Worm (Caenorhabditis elegans): Measurements from ENCODE around the gene F32H5.3.

Gene F32H5.3

ce11 chrV:13358823-13359592, at the start of gene F32H5.3:
F32H5.3 (plus strand) TSS chrV:13359335.
- no peak for TF ChIP-seq zip-8 (tag; optimal IDR thresholded peaks at IDR 0.05)
- no peak for TF ChIP-seq hlh-1 (tag; optimal IDR thresholded peaks at IDR 0.05)
- no peak for TF ChIP-seq lin-32 (GFP tag; optimal IDR thresholded peaks at IDR 0.05)
- no peak for TF ChIP-seq ztf-11 (tag; optimal IDR thresholded peaks at IDR 0.05)
- TF ChIP-seq ham-2 (GFP tag; optimal IDR thresholded peaks at IDR 0.05), result no peak

- no peak for TF ChIP-seq nhr-12 (tag; optimal IDR thresholded peaks at IDR 0.05)
- no peak for TF ChIP-seq ztf-11 (tag; optimal IDR thresholded peaks at IDR 0.05)
- no peak for TF ChIP-seq nhr-2 (tag; optimal IDR thresholded peaks at IDR 0.05)
- no peak for TF ChIP-seq unc-39 (tag; optimal IDR thresholded peaks at IDR 0.05)
- no peak for TF ChIP-seq ham-2 (GFP tag; optimal IDR thresholded peaks at IDR 0.05)
- no peak for TF ChIP-seq nhr-237 (tag; optimal IDR thresholded peaks at IDR 0.05)
- no peak for TF ChIP-seq elt-1 (tag; optimal IDR thresholded peaks at IDR 0.05; ENCODE audit: borderline replicate concordance, insufficient read depth)
- no peak for TF ChIP-seq lsy-2 (tag; optimal IDR thresholded peaks at IDR 0.05)
- TF ChIP-seq unc-120 (tag; optimal IDR thresholded peaks at IDR 0.05; ENCODE audit: poor library complexity, severe bottlenecking), result no peak
- TF ChIP-seq sem-2 (GFP tag; optimal IDR thresholded peaks at IDR 0.05), result no peak
- TF ChIP-seq mep-1 (tag; optimal IDR thresholded peaks at IDR 0.05), result no peak
- no peak for TF ChIP-seq nhr-28 (tag; optimal IDR thresholded peaks at IDR 0.05)
Observed at ce11 chrV:13309806-13310205, 49.3 kb upstream of the F32H5.3 start.

DNA sequence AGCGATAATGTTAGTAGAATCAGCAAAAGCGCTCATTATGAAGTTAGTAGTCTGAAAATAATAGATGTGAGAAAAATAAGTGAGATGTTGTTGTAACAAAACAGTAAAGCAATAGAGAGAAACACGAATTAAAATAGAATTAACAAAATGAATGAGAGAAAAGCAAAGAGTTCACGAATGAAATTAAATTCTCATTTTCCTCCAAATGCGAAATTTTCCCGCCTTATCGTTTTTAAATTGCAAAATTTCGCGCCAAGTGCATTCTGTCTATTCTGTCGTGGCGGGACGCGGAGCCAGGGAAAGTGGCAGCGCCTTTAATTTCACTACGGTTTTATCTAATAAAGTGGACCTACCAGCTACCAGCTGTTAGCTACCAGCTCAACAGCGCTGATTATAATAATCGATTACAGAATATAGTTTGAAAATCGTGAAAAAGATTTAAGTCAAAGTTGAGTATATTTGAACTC, 46.9 kb upstream of the F32H5.3 start, which contains the start of gene nasp-2:
Gene nasp-2, minus strand, starts transcription at position 51 of the 467 bp plus-strand sequence.
- TF ChIP-seq sptf-1 (tag; optimal IDR thresholded peaks at IDR 0.05), result no peak
- TF ChIP-seq hlh-1 (tag; optimal IDR thresholded peaks at IDR 0.05), result no peak
- no peak for TF ChIP-seq unc-39 (tag; optimal IDR thresholded peaks at IDR 0.05)

DNA sequence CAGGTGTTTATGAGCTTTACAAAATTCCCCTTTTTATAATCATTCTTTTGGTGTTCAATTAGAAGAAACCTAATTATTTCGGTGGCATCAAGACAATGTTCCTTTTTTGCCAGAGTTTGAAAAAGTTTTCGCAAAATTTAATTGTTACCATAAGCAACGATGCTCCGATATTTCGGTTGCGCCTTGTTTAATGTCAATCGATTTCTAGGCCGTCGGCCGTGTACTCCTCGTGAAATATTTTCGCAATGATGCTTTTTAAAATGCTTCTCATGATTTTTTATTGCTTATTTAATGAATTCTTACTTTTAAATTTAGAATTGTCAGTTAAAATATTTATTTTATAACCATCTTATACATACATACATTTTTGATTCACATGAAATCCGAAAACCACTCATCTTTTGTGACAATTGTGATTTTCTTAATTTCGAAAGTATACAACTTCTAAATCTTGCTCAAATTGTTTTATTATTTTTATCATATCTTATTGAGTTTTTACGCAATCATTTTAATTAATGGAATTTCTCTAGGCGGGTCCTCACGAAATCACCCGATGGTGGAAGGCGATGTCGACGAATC, 46.0 kb upstream of the F32H5.3 start, which contains the start of gene C50B6.3:
Gene C50B6.3, plus strand, starts transcription at position 529 of the 579 bp plus-strand sequence.
- TF ChIP-seq nhr-2 (tag; optimal IDR thresholded peaks at IDR 0.05) (no peak), cnd-1 (tag; optimal IDR thresholded peaks at IDR 0.05) (no peak), elt-3 (tag; optimal IDR thresholded peaks at IDR 0.05) (no peak), mab-5 (tag; optimal IDR thresholded peaks at IDR 0.05) (no peak), snpc-4 (tag; optimal IDR thresholded peaks at IDR 0.05) (no peak), mls-2 (tag; optimal IDR thresholded peaks at IDR 0.05) (no peak), ceh-43 (GFP tag; optimal IDR thresholded peaks at IDR 0.05) (no peak), ztf-11 (tag; optimal IDR thresholded peaks at IDR 0.05) (no peak), flh-1 (GFP tag; optimal IDR thresholded peaks at IDR 0.05) (no peak), ceh-39 (tag; optimal IDR thresholded peaks at IDR 0.05) (peak; percentile 31), M03D4.4 (tag; optimal IDR thresholded peaks at IDR 0.05) (no peak), sptf-1 (tag; optimal IDR thresholded peaks at IDR 0.05) (no peak), pha-4 (tag; optimal IDR thresholded peaks at IDR 0.05) (peak; percentile 17), ces-1 (GFP tag; optimal IDR thresholded peaks at IDR 0.05) (no peak), lsy-2 (tag; optimal IDR thresholded peaks at IDR 0.05) (peak; percentile 62), lin-32 (GFP tag; optimal IDR thresholded peaks at IDR 0.05) (no peak), drap-1 (GFP tag; optimal IDR thresholded peaks at IDR 0.05) (no peak), lin-13 (tag; optimal IDR thresholded peaks at IDR 0.05) (peak; percentile 25), mep-1 (tag; optimal IDR thresholded peaks at IDR 0.05) (peak; percentile 57), ceh-83 (GFP tag; optimal IDR thresholded peaks at IDR 0.05) (no peak), nhr-237 (tag; optimal IDR thresholded peaks at IDR 0.05) (no peak), unc-39 (tag; optimal IDR thresholded peaks at IDR 0.05) (no peak)

DNA sequence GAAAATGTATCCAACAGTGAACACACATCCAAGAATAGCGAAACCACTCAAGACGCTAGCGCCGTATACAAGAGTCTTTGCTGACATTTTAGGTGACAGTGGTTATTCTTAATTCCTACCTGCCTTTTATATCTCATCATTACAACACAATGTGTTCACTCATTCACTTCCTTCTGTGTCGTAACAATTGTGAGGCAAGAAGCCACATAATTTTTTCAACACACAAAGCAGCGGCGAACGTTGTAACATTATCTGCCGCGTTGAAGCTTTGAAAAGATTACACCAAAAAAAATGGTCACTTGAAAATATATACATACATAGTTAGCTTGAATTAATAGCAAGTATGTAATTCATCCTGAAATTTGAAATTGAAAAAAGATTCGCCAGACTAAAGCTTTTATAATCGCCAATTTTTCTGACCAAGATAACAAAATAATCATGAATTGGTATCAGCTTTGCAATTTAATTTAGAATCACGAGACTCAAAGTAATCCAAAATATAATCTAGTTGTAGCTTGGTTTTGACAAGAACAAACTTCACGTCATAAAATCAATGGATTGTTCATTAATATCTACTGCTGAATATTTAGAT, 41.1 kb upstream of the F32H5.3 start, which contains the start of the genes col-161 and srh-18:
Gene col-161, minus strand, starts transcription at position 101 of the 592 bp plus-strand sequence.
Gene srh-18, plus strand, starts transcription at position 542 of the 592 bp plus-strand sequence.
- no peak for TF ChIP-seq unc-39 (tag; optimal IDR thresholded peaks at IDR 0.05)
- no peak for TF ChIP-seq snpc-4 (tag; optimal IDR thresholded peaks at IDR 0.05)
- no peak for TF ChIP-seq drap-1 (GFP tag; optimal IDR thresholded peaks at IDR 0.05)
- no peak for TF ChIP-seq elt-1 (tag; optimal IDR thresholded peaks at IDR 0.05; ENCODE audit: borderline replicate concordance, insufficient read depth)
- no peak for TF ChIP-seq hlh-1 (tag; optimal IDR thresholded peaks at IDR 0.05)
- no peak for TF ChIP-seq lin-13 (tag; optimal IDR thresholded peaks at IDR 0.05)
- TF ChIP-seq nhr-76 (tag; optimal IDR thresholded peaks at IDR 0.05), result no peak

All from whole organism, mixed stage, embryonic.